Fruit fly (Drosophila melanogaster) whole organism, embryonic: ENCODE data around the gene brat.

Experiments used
- Abd-B ChIP-seq: fragments of 200-800 bp; sonication (Bioruptor generic); optimal IDR thresholded peaks from 2 replicates; lab custom pipeline; 2018; ENCODE audit warnings: missing biosample characterization, mild to moderate bottlenecking, missing genetic modification characterization, moderate library complexity
- Bteb2 ChIP-seq: fragments of 200-800 bp; sonication (Bioruptor generic); optimal IDR thresholded peaks from 2 replicates; lab custom pipeline; 2016; ENCODE audit warnings: missing biosample characterization, missing genetic modification characterization
- CG12104 ChIP-seq: fragments of 200-800 bp; sonication (Bioruptor generic); optimal IDR thresholded peaks from 3 replicates; lab custom pipeline; 2016; ENCODE audit warnings: missing biosample characterization, missing genetic modification characterization
- CG12659 ChIP-seq: fragments of 200-800 bp; sonication (Bioruptor generic); optimal IDR thresholded peaks from 3 replicates; lab custom pipeline; 2017; ENCODE audit warnings: mild to moderate bottlenecking, missing biosample characterization, missing genetic modification reagents, missing genetic modification characterization
- CG14050 ChIP-seq: fragments of 200-800 bp; sonication (Bioruptor generic); IDR thresholded peaks from 3 replicates; pipeline ENCODE4 v1.3.6; 2022; ENCODE audit warnings: missing biosample characterization, missing genetic modification characterization
- CG14441 ChIP-seq: fragments of 200-800 bp; sonication (Bioruptor generic); IDR thresholded peaks from 2 replicates; pipeline ENCODE4 v1.3.6; 2022; ENCODE audit warnings: missing biosample characterization, missing genetic modification characterization
- CG15073 ChIP-seq: fragments of 200-800 bp; sonication (Bioruptor generic); optimal IDR thresholded peaks from 2 replicates; lab custom pipeline; 2016; ENCODE audit warnings: missing biosample characterization, missing genetic modification characterization
- CG1603 ChIP-seq: fragments of 200-800 bp; sonication (Bioruptor generic); optimal IDR thresholded peaks from 2 replicates; lab custom pipeline; 2019; ENCODE audit warnings: missing biosample characterization, mild to moderate bottlenecking, missing genetic modification characterization, moderate library complexity
- CG4360 ChIP-seq: fragments of 200-800 bp; sonication (Bioruptor generic); IDR thresholded peaks from 2 replicates; pipeline ENCODE4 v1.3.6; 2022; ENCODE audit warnings: missing biosample characterization, missing genetic modification characterization
- CG7928 ChIP-seq: fragments of 200-800 bp; sonication (Bioruptor generic); optimal IDR thresholded peaks from 2 replicates; lab custom pipeline; 2017; ENCODE audit warnings: missing biosample characterization, mild to moderate bottlenecking, missing genetic modification characterization
- CG7963 ChIP-seq: fragments of 200-800 bp; sonication (Bioruptor generic); IDR thresholded peaks from 3 replicates; pipeline ENCODE4 v1.3.6; 2022; ENCODE audit warnings: missing biosample characterization, missing genetic modification characterization; ENCODE audit not compliant: partially characterized antibody
- CG8281 ChIP-seq: fragments of 200-800 bp; sonication (Bioruptor generic); optimal IDR thresholded peaks from 2 replicates; lab custom pipeline; 2018; ENCODE audit warnings: missing biosample characterization, mild to moderate bottlenecking, missing genetic modification characterization, moderate library complexity
- CG8388 ChIP-seq: fragments of 200-800 bp; sonication (Bioruptor generic); optimal IDR thresholded peaks from 2 replicates; lab custom pipeline; 2019; ENCODE audit warnings: missing biosample characterization, mild to moderate bottlenecking, missing genetic modification characterization, moderate library complexity
- CG8944 ChIP-seq: fragments of 200-800 bp; sonication (Bioruptor generic); optimal IDR thresholded peaks from 3 replicates; lab custom pipeline; 2016; ENCODE audit warnings: missing biosample characterization, missing genetic modification characterization
- CTCF ChIP-seq: fragments of 200-800 bp; sonication (Bioruptor generic); optimal IDR thresholded peaks from 2 replicates; lab custom pipeline; 2017; ENCODE audit warnings: missing biosample characterization, mild to moderate bottlenecking, missing genetic modification characterization, moderate library complexity
- Doc2 ChIP-seq: fragments of 200-800 bp; sonication (Bioruptor generic); IDR thresholded peaks from 2 replicates; pipeline ENCODE4 v1.3.6; 2022; ENCODE audit warnings: missing biosample characterization, missing genetic modification characterization
- H15 ChIP-seq: fragments of 200-800 bp; sonication (Bioruptor generic); IDR thresholded peaks from 3 replicates; pipeline ENCODE4 v1.3.6; 2022; ENCODE audit warnings: missing biosample characterization, missing genetic modification characterization
- Hr39 ChIP-seq: fragments of >200 bp; optimal IDR thresholded peaks from 2 replicates; lab custom pipeline; 2017
- Hr78 ChIP-seq, 2 experiments: fragments of 200-800 bp in 1 of 2; fragments of >200 bp in 1 of 2; sonication (Bioruptor generic) in 1 of 2; optimal IDR thresholded peaks; 2 replicates each; lab custom pipeline; 2017 to 2019; ENCODE audit warnings: missing biosample characterization in 2 of 2, missing genetic modification characterization in 2 of 2, mild to moderate bottlenecking in 1 of 2, moderate library complexity in 1 of 2
- Nf-YC ChIP-seq: fragments of 200-800 bp; optimal IDR thresholded peaks from 3 replicates; lab custom pipeline; 2019; ENCODE audit warnings: missing biosample characterization, mild to moderate bottlenecking, missing genetic modification characterization, moderate library complexity
- PHDP ChIP-seq: fragments of 200-800 bp; sonication (Bioruptor generic); optimal IDR thresholded peaks from 3 replicates; lab custom pipeline; 2018; ENCODE audit warnings: missing biosample characterization, mild to moderate bottlenecking, missing genetic modification characterization, moderate library complexity
- Poxn ChIP-seq: fragments of 200-800 bp; sonication (Bioruptor generic); IDR thresholded peaks from 2 replicates; pipeline ENCODE4 v1.3.6; 2022; ENCODE audit warnings: missing biosample characterization, missing genetic modification characterization
- Spps ChIP-seq: fragments of 200-800 bp; sonication (Bioruptor generic); optimal IDR thresholded peaks from 2 replicates; lab custom pipeline; 2018; ENCODE audit warnings: missing biosample characterization, mild to moderate bottlenecking, missing genetic modification characterization
- Sry-δ ChIP-seq: fragments of 200-800 bp; sonication (Bioruptor generic); optimal IDR thresholded peaks from 2 replicates; lab custom pipeline; 2016; ENCODE audit warnings: missing biosample characterization, missing genetic modification characterization
- Tbp ChIP-seq: fragments of >200 bp; optimal IDR thresholded peaks from 2 replicates; lab custom pipeline; 2018; ENCODE audit warnings: missing biosample characterization, missing genetic modification characterization
- Xbp1 ChIP-seq: fragments of 200-800 bp; sonication (Bioruptor generic); optimal IDR thresholded peaks from 3 replicates; lab custom pipeline; 2016; ENCODE audit warnings: missing biosample characterization, mild to moderate bottlenecking, missing genetic modification characterization
- amos ChIP-seq: fragments of 200-800 bp; sonication (Bioruptor generic); IDR thresholded peaks from 2 replicates; pipeline ENCODE4 v1.3.6; 2022; ENCODE audit warnings: missing biosample characterization, missing genetic modification characterization; ENCODE audit not compliant: partially characterized antibody
- bab2 ChIP-seq: fragments of 200-800 bp; sonication (Bioruptor generic); optimal IDR thresholded peaks from 2 replicates; lab custom pipeline; 2016; ENCODE audit warnings: missing biosample characterization, missing genetic modification characterization
- bowl ChIP-seq: fragments of 200-800 bp; sonication (Bioruptor generic); IDR thresholded peaks from 2 replicates; pipeline ENCODE4 v1.3.6; 2022; ENCODE audit warnings: missing biosample characterization, missing genetic modification characterization
- bsh ChIP-seq, 2 experiments: fragments of 200-800 bp; sonication (Bioruptor generic); optimal IDR thresholded peaks; 2 replicates each; lab custom pipeline; 2017 to 2018; ENCODE audit warnings: mild to moderate bottlenecking in 2 of 2, missing biosample characterization in 2 of 2, missing genetic modification characterization in 2 of 2, moderate library complexity in 1 of 2
- cas ChIP-seq: fragments of 200-800 bp; sonication (Bioruptor generic); IDR thresholded peaks from 2 replicates; pipeline ENCODE4 v1.3.6; 2022; ENCODE audit warnings: missing biosample characterization, missing genetic modification characterization
- cato ChIP-seq: fragments of 200-800 bp; sonication (Bioruptor generic); optimal IDR thresholded peaks from 2 replicates; lab custom pipeline; 2016; ENCODE audit warnings: missing biosample characterization, missing genetic modification characterization, borderline replicate concordance
- croc ChIP-seq: fragments of 200-800 bp; sonication (Bioruptor generic); conservative IDR thresholded peaks from 3 replicates; pipeline ENCODE4 v1.3.6; 2022; ENCODE audit warnings: missing biosample characterization, missing genetic modification characterization
- da ChIP-seq: fragments of 200-800 bp; sonication (Bioruptor generic); optimal IDR thresholded peaks from 2 replicates; lab custom pipeline; 2016; ENCODE audit warnings: missing biosample characterization, missing genetic modification characterization
- dati ChIP-seq: fragments of 200-800 bp; sonication (Bioruptor generic); IDR thresholded peaks from 2 replicates; pipeline ENCODE4 v1.3.6; 2022; ENCODE audit warnings: missing biosample characterization, missing genetic modification characterization
- ems ChIP-seq: fragments of 200-800 bp; sonication (Bioruptor generic); optimal IDR thresholded peaks from 3 replicates; lab custom pipeline; 2016; ENCODE audit warnings: missing biosample characterization, missing genetic modification characterization
- en ChIP-seq: fragments of 200-800 bp; sonication (Bioruptor generic); optimal IDR thresholded peaks from 2 replicates; lab custom pipeline; 2016; ENCODE audit warnings: missing biosample characterization, missing genetic modification characterization
- ftz-f1 ChIP-seq: fragments of 200-800 bp; sonication (Bioruptor generic); optimal IDR thresholded peaks from 2 replicates; lab custom pipeline; 2016; ENCODE audit warnings: missing biosample characterization, missing genetic modification characterization
- gro ChIP-seq: fragments of 200-800 bp; sonication (Bioruptor generic); optimal IDR thresholded peaks from 2 replicates; lab custom pipeline; 2016; ENCODE audit warnings: missing biosample characterization, missing genetic modification characterization
- gsb-n ChIP-seq: fragments of 200-800 bp; sonication (Bioruptor generic); optimal IDR thresholded peaks from 3 replicates; lab custom pipeline; 2018; ENCODE audit warnings: missing biosample characterization, mild to moderate bottlenecking, missing genetic modification characterization
- her ChIP-seq: fragments of 200-800 bp; sonication (Bioruptor generic); optimal IDR thresholded peaks from 2 replicates; lab custom pipeline; 2016; ENCODE audit warnings: missing biosample characterization, missing genetic modification characterization
- ken ChIP-seq: fragments of 200-800 bp; sonication (Bioruptor generic); IDR thresholded peaks from 3 replicates; pipeline ENCODE4 v1.3.6; 2022; ENCODE audit warnings: missing biosample characterization, missing genetic modification characterization
- mld ChIP-seq: fragments of 200-800 bp; sonication (Bioruptor generic); IDR thresholded peaks from 3 replicates; pipeline ENCODE4 v1.3.6; 2022; ENCODE audit warnings: missing biosample characterization, missing genetic modification characterization; ENCODE audit not compliant: partially characterized antibody
- nerfin-2 ChIP-seq: fragments of 200-800 bp; sonication (Bioruptor generic); IDR thresholded peaks from 2 replicates; pipeline ENCODE4 v1.3.6; 2022; ENCODE audit warnings: missing biosample characterization, missing genetic modification characterization; ENCODE audit not compliant: partially characterized antibody
- p53 ChIP-seq: fragments of 200-800 bp; sonication (Bioruptor generic); optimal IDR thresholded peaks from 2 replicates; lab custom pipeline; 2016; ENCODE audit warnings: missing biosample characterization, missing genetic modification characterization
- psq ChIP-seq: fragments of 200-800 bp; sonication (Bioruptor generic); optimal IDR thresholded peaks from 2 replicates; lab custom pipeline; 2017; ENCODE audit warnings: missing biosample characterization, missing genetic modification characterization
- ranshi ChIP-seq: fragments of 200-800 bp; sonication (Bioruptor generic); IDR thresholded peaks from 2 replicates; pipeline ENCODE4 v1.3.6; 2022; ENCODE audit warnings: missing biosample characterization, missing genetic modification characterization
- sima ChIP-seq: fragments of 200-800 bp; sonication (Bioruptor generic); optimal IDR thresholded peaks from 2 replicates; lab custom pipeline; 2016; ENCODE audit warnings: missing biosample characterization, missing genetic modification characterization
- tup ChIP-seq: fragments of 200-800 bp; sonication (Bioruptor generic); optimal IDR thresholded peaks from 2 replicates; lab custom pipeline; 2016; ENCODE audit warnings: missing biosample characterization, mild to moderate bottlenecking, missing genetic modification characterization, moderate library complexity
- wek ChIP-seq: fragments of 200-800 bp; sonication (Bioruptor generic); optimal IDR thresholded peaks from 3 replicates; lab custom pipeline; 2018; ENCODE audit warnings: missing biosample characterization, mild to moderate bottlenecking, missing genetic modification characterization, moderate library complexity

Gene brat

dm6 chr2L:19164933-19165813 is 31.6 kb downstream of the brat start (continued):
- TF ChIP-seq CG14050 (GFP tag; lab: Robert Waterston, UW) (peak; percentile 93), H15 (GFP tag; lab: Robert Waterston, UW) (peak; percentile 97), her (GFP tag; lab: Kevin White, UChicago) (peak; percentile 91), CG15073 (GFP tag; lab: Kevin White, UChicago) (peak; percentile 82), gsb-n (tag; lab: Kevin White, UChicago) (peak; percentile 97), CG7928 (GFP tag; lab: Kevin White, UChicago) (peak; percentile 73), CG1603 (tag; lab: Kevin White, UChicago) (peak; percentile 94), bab2 (GFP tag; lab: Kevin White, UChicago) (peak; percentile 95), psq (peak; percentile 86), CG14441 (GFP tag; lab: Robert Waterston, UW) (peak; percentile 98), PHDP (tag; lab: Kevin White, UChicago) (peak; percentile 97), mld (GFP tag; lab: Robert Waterston, UW) (no peak), Abd-B (GFP tag; lab: Kevin White, UChicago) (no peak), cas (GFP tag; lab: Robert Waterston, UW) (peak; percentile 94), ems (GFP tag; lab: Kevin White, UChicago) (peak; percentile 95), amos (GFP tag; lab: Robert Waterston, UW) (no peak), Tbp (no peak), Sry-δ (GFP tag; lab: Kevin White, UChicago) (peak; percentile 68), nerfin-2 (GFP tag; lab: Robert Waterston, UW) (no peak), p53 (GFP tag; lab: Kevin White, UChicago) (peak; percentile 84), dati (GFP tag; lab: Robert Waterston, UW) (peak; percentile 95), Nf-YC (peak; percentile 86), bsh (GFP tag; optimal IDR thresholded peaks at IDR 0.05; lab: Kevin White, UChicago) (peak; percentile 71 to 98), Xbp1 (GFP tag; lab: Kevin White, UChicago) (peak; percentile 98), Poxn (GFP tag; lab: Robert Waterston, UW) (peak; percentile 74), Spps (tag; lab: Kevin White, UChicago) (peak; percentile 96), CG4360 (peak; percentile 80), ftz-f1 (GFP tag; lab: Kevin White, UChicago) (peak; percentile 56), croc (GFP tag; lab: Robert Waterston, UW) (peak; percentile 96), wek (GFP tag; lab: Kevin White, UChicago) (peak; percentile 72), cato (peak; percentile 88), ranshi (GFP tag; lab: Robert Waterston, UW) (peak; percentile 97), gro (GFP tag; lab: Kevin White, UChicago) (peak; percentile 92), Hr39 (lab: Kevin White, UChicago) (no peak), Hr78 (GFP tag; optimal IDR thresholded peaks at IDR 0.05; lab: Kevin White, UChicago) (peak in 1 of 2 experiments; percentile 91), Doc2 (GFP tag; lab: Robert Waterston, UW) (peak; percentile 69; the same call in 1 of the 2 replicates), CTCF (GFP tag; lab: Kevin White, UChicago) (peak; percentile 74), sima (GFP tag; lab: Kevin White, UChicago) (peak; percentile 92), CG12659 (GFP tag; lab: Kevin White, UChicago) (peak; percentile 95), ken (peak; percentile 95), da (GFP tag; lab: Kevin White, UChicago) (peak; percentile 91), CG8281 (tag; lab: Kevin White, UChicago) (peak; percentile 88), CG12104 (GFP tag; lab: Kevin White, UChicago) (peak; percentile 90), CG8944 (peak; percentile 91), Bteb2 (peak; percentile 94), bowl (GFP tag; lab: Robert Waterston, UW) (peak; percentile 94), CG8388 (GFP tag; lab: Kevin White, UChicago) (peak; percentile 98), tup (GFP tag; lab: Kevin White, UChicago) (peak; percentile 84), CG7963 (GFP tag; lab: Robert Waterston, UW) (no peak), en (GFP tag; lab: Kevin White, UChicago) (peak; percentile 95)
